Worm (Caenorhabditis elegans) whole organism, L2 larva: ENCODE data around the gene M05D6.9.
A peak's percentile ranks its signal among the peaks of the same experiment; 100 is the strongest.

Experiments
- C34F6.9 ChIP-seq: fragments of 150-350 bp; optimal IDR thresholded peaks from 2 replicates; lab custom pipeline; 2014; ENCODE audit warnings: missing biosample characterization, missing genetic modification characterization
- F13H6.1 ChIP-seq: sonication (generic microtip); optimal IDR thresholded peaks from 2 replicates; lab custom pipeline; 2016; ENCODE audit warnings: missing genetic modification characterization, missing compliant biosample characterization
- Y55F3AM.14 ChIP-seq: fragments of 200-800 bp; sonication (Bioruptor generic); optimal IDR thresholded peaks from 2 replicates; lab custom pipeline; 2018; ENCODE audit warnings: mild to moderate bottlenecking, missing genetic modification characterization, missing compliant biosample characterization
- alr-1 ChIP-seq: fragments of 150-350 bp; optimal IDR thresholded peaks from 2 replicates; lab custom pipeline; 2014; ENCODE audit warnings: missing biosample characterization, missing genetic modification characterization
- ama-1 ChIP-seq: fragments of 150-350 bp; optimal IDR thresholded peaks from 2 replicates; lab custom pipeline; 2018; ENCODE audit warnings: inconsistent platforms
- blmp-1 ChIP-seq: sonication (generic microtip); optimal IDR thresholded peaks from 2 replicates; lab custom pipeline; 2017; ENCODE audit warnings: missing genetic modification characterization, mild to moderate bottlenecking, missing compliant biosample characterization, antibody characterized with exemption, moderate library complexity; ENCODE audit not compliant: insufficient read depth
- crh-2 ChIP-seq: sonication (generic microtip); optimal IDR thresholded peaks from 2 replicates; lab custom pipeline; 2017; ENCODE audit warnings: missing biosample characterization, missing genetic modification characterization
- egl-27 ChIP-seq: sonication (generic microtip); optimal IDR thresholded peaks from 3 replicates; lab custom pipeline; 2017; ENCODE audit warnings: missing biosample characterization, missing genetic modification reagents, missing genetic modification characterization
- elt-1 ChIP-seq: fragments of 150-350 bp; optimal IDR thresholded peaks from 2 replicates; lab custom pipeline; 2014; ENCODE audit warnings: missing biosample characterization, missing genetic modification characterization
- elt-3 ChIP-seq: sonication (generic microtip); optimal IDR thresholded peaks from 2 replicates; lab custom pipeline; 2017; ENCODE audit warnings: missing biosample characterization, missing genetic modification characterization
- fos-1 ChIP-seq: fragments of 150-350 bp; optimal IDR thresholded peaks from 2 replicates; lab custom pipeline; 2014; ENCODE audit warnings: missing biosample characterization, missing genetic modification characterization
- gmeb-1 ChIP-seq: fragments of 150-350 bp; optimal IDR thresholded peaks from 2 replicates; lab custom pipeline; 2014; ENCODE audit warnings: missing biosample characterization, missing genetic modification characterization
- lin-11 ChIP-seq: fragments of 150-350 bp; sonication (generic microtip); optimal IDR thresholded peaks from 2 replicates; lab custom pipeline; 2014; ENCODE audit warnings: missing biosample characterization, missing genetic modification characterization, inconsistent platforms, mixed read lengths
- lin-13 ChIP-seq: fragments of 150-350 bp; optimal IDR thresholded peaks from 2 replicates; lab custom pipeline; 2014; ENCODE audit warnings: missing biosample characterization, missing genetic modification reagents, missing genetic modification characterization
- lin-39 ChIP-seq: fragments of 150-350 bp; optimal IDR thresholded peaks from 2 replicates; lab custom pipeline; 2014; ENCODE audit warnings: missing biosample characterization, missing genetic modification reagents, missing genetic modification characterization
- lsy-2 ChIP-seq, 2 experiments: fragments of 150-350 bp in 1 of 2; sonication (generic microtip) in 1 of 2; optimal IDR thresholded peaks; 2 replicates each; lab custom pipeline; 2014 to 2017; ENCODE audit warnings: missing biosample characterization in 2 of 2, missing genetic modification characterization in 2 of 2
- mbf-1 ChIP-seq: sonication (generic microtip); optimal IDR thresholded peaks from 2 replicates; lab custom pipeline; 2017; ENCODE audit warnings: missing biosample characterization, missing genetic modification characterization
- mdl-1 ChIP-seq, 2 experiments: fragments of 150-350 bp in 1 of 2; sonication (generic microtip) in 1 of 2; optimal IDR thresholded peaks; 2 replicates each; lab custom pipeline; 2017; ENCODE audit warnings: missing biosample characterization in 2 of 2, missing genetic modification characterization in 2 of 2
- nhr-10 ChIP-seq: sonication (generic microtip); optimal IDR thresholded peaks from 2 replicates; lab custom pipeline; 2017; ENCODE audit warnings: missing biosample characterization, missing genetic modification characterization
- nhr-12 ChIP-seq: fragments of 150-350 bp; optimal IDR thresholded peaks from 2 replicates; lab custom pipeline; 2014; ENCODE audit warnings: missing biosample characterization, missing genetic modification characterization
- nhr-129 ChIP-seq: fragments of 150-350 bp; optimal IDR thresholded peaks from 2 replicates; lab custom pipeline; 2014; ENCODE audit warnings: missing biosample characterization, missing genetic modification characterization
- nhr-21 ChIP-seq: fragments of 150-350 bp; optimal IDR thresholded peaks from 2 replicates; lab custom pipeline; 2014; ENCODE audit warnings: missing biosample characterization, missing genetic modification characterization
- nhr-23 ChIP-seq: fragments of 150-350 bp; optimal IDR thresholded peaks from 2 replicates; lab custom pipeline; 2014; ENCODE audit warnings: missing biosample characterization, missing genetic modification reagents, missing genetic modification characterization
- nhr-237 ChIP-seq: fragments of 150-350 bp; optimal IDR thresholded peaks from 2 replicates; lab custom pipeline; 2014; ENCODE audit warnings: missing biosample characterization, missing genetic modification characterization
- nhr-25 ChIP-seq: fragments of 150-350 bp; sonication (generic microtip); optimal IDR thresholded peaks from 3 replicates; lab custom pipeline; 2014; ENCODE audit warnings: missing biosample characterization, missing genetic modification characterization
- nhr-6 ChIP-seq: fragments of 150-350 bp; optimal IDR thresholded peaks from 2 replicates; lab custom pipeline; 2014; ENCODE audit warnings: missing biosample characterization, missing genetic modification characterization
- nhr-77 ChIP-seq: fragments of 150-350 bp; optimal IDR thresholded peaks from 2 replicates; lab custom pipeline; 2014; ENCODE audit warnings: missing biosample characterization, missing genetic modification characterization
- peb-1 ChIP-seq: fragments of 150-350 bp; optimal IDR thresholded peaks from 2 replicates; lab custom pipeline; 2014; ENCODE audit warnings: missing biosample characterization, missing genetic modification characterization
- sem-4 ChIP-seq: fragments of 150-350 bp; optimal IDR thresholded peaks from 2 replicates; lab custom pipeline; 2014; ENCODE audit warnings: missing biosample characterization, missing genetic modification reagents, missing genetic modification characterization
- skn-1 ChIP-seq: sonication (generic microtip); optimal IDR thresholded peaks from 2 replicates; lab custom pipeline; 2017; ENCODE audit warnings: missing biosample characterization, missing genetic modification characterization
- sma-3 ChIP-seq: sonication (generic microtip); optimal IDR thresholded peaks from 2 replicates; lab custom pipeline; 2016; ENCODE audit warnings: missing genetic modification reagents, missing genetic modification characterization, missing compliant biosample characterization
- sma-9 ChIP-seq, 2 experiments: fragments of 150-350 bp in 1 of 2; sonication (generic microtip) in 1 of 2; optimal IDR thresholded peaks; 2 replicates each; lab custom pipeline; 2014 to 2016; ENCODE audit warnings: missing genetic modification characterization in 2 of 2, mild to moderate bottlenecking in 1 of 2, missing biosample characterization in 1 of 2, missing compliant biosample characterization in 1 of 2, missing genetic modification reagents in 1 of 2, moderate library complexity in 1 of 2
- snpc-4 ChIP-seq: fragments of 150-350 bp; optimal IDR thresholded peaks from 2 replicates; lab custom pipeline; 2014; ENCODE audit warnings: missing biosample characterization, missing genetic modification characterization
- unc-39 ChIP-seq: fragments of 150-350 bp; optimal IDR thresholded peaks from 2 replicates; lab custom pipeline; 2014; ENCODE audit warnings: missing biosample characterization, missing genetic modification characterization
- unc-55 ChIP-seq: fragments of 150-350 bp; sonication (generic microtip); optimal IDR thresholded peaks from 3 replicates; lab custom pipeline; 2014; ENCODE audit warnings: missing biosample characterization, missing genetic modification reagents, missing genetic modification characterization
- unc-62 ChIP-seq: fragments of 150-350 bp; optimal IDR thresholded peaks from 2 replicates; lab custom pipeline; 2014; ENCODE audit warnings: missing biosample characterization, missing genetic modification reagents, missing genetic modification characterization
- zag-1 ChIP-seq: fragments of 150-350 bp; optimal IDR thresholded peaks from 2 replicates; lab custom pipeline; 2014; ENCODE audit warnings: missing biosample characterization, missing genetic modification characterization
- ztf-1 ChIP-seq: fragments of 200-800 bp; sonication (Bioruptor generic); conservative IDR thresholded peaks from 2 replicates; pipeline ENCODE4 v1.3.6; 2022; ENCODE audit warnings: missing genetic modification characterization, missing compliant biosample characterization
- ztf-11 ChIP-seq: sonication (generic microtip); optimal IDR thresholded peaks from 2 replicates; lab custom pipeline; 2017; ENCODE audit warnings: missing biosample characterization, missing genetic modification characterization
- ztf-4 ChIP-seq: fragments of 150-350 bp; optimal IDR thresholded peaks from 2 replicates; lab custom pipeline; 2014; ENCODE audit warnings: missing biosample characterization, missing genetic modification characterization

M05D6.9 gene

ce11 chrII:8508956-8509355, 14.9 kb downstream of the M05D6.9 start, which contains the start of gene T13H5.1:
T13H5.1 (minus strand) TSS chrII:8509056.
- TF ChIP-seq zag-1 (tag; lab: Kevin White, UChicago) (no peak), ama-1 (lab: Kevin White, UChicago) (no peak), lin-13 (GFP tag; lab: Kevin White, UChicago) (no peak), gmeb-1 (tag; lab: Kevin White, UChicago) (no peak), egl-27 (tag; lab: Kevin White, UChicago) (no peak), elt-3 (no peak), fos-1 (tag; lab: Kevin White, UChicago) (no peak), nhr-25 (no peak), lsy-2 (tag; optimal IDR thresholded peaks at IDR 0.05; lab: Kevin White, UChicago) (no peak), F13H6.1 (tag; lab: Kevin White, UChicago) (no peak), ztf-11 (no peak), nhr-10 (no peak), elt-1 (tag; lab: Kevin White, UChicago) (no peak), sem-4 (tag; lab: Kevin White, UChicago) (no peak), lin-11 (no peak), C34F6.9 (tag; lab: Kevin White, UChicago) (no peak)

ce11 chrII:8514729-8515128, 20.7 kb downstream of the M05D6.9 start, which contains the start of gene ctg-2:
ctg-2 (plus strand) TSS chrII:8515054.
- TF ChIP-seq egl-27 (tag; lab: Kevin White, UChicago), result no peak
- no peak for TF ChIP-seq ztf-4 (tag; lab: Kevin White, UChicago)
- peak; percentile 31 for TF ChIP-seq fos-1 (tag; lab: Kevin White, UChicago)
- no peak for TF ChIP-seq snpc-4 (tag; lab: Kevin White, UChicago)
- TF ChIP-seq nhr-129 (tag; lab: Kevin White, UChicago), result no peak
- peak; percentile 48 for TF ChIP-seq sma-9 (GFP tag; optimal IDR thresholded peaks at IDR 0.05; lab: Kevin White, UChicago)
- TF ChIP-seq sma-9 (tag; optimal IDR thresholded peaks at IDR 0.05; lab: Kevin White, UChicago), result no peak
- TF ChIP-seq gmeb-1 (tag; lab: Kevin White, UChicago), result peak; percentile 31
- peak; percentile 2 for TF ChIP-seq crh-2 (tag; lab: Kevin White, UChicago)
- no peak for TF ChIP-seq nhr-237 (tag; lab: Kevin White, UChicago)
- TF ChIP-seq nhr-21 (tag; lab: Kevin White, UChicago), result no peak
- TF ChIP-seq unc-55 (GFP tag; lab: Kevin White, UChicago), result no peak
- no peak for TF ChIP-seq nhr-77
- TF ChIP-seq alr-1, result no peak
- no peak for TF ChIP-seq Y55F3AM.14 (GFP tag; lab: Kevin White, UChicago)

- TF ChIP-seq sma-9 (GFP tag; optimal IDR thresholded peaks at IDR 0.05; lab: Kevin White, UChicago) (peak; percentile 33), sma-9 (tag; optimal IDR thresholded peaks at IDR 0.05; lab: Kevin White, UChicago) (no peak), lin-13 (GFP tag; lab: Kevin White, UChicago) (no peak), F13H6.1 (tag; lab: Kevin White, UChicago) (no peak), ztf-1 (GFP tag; lab: Robert Waterston, UW) (no peak), fos-1 (tag; lab: Kevin White, UChicago) (peak; percentile 92), sma-3 (GFP tag; lab: Kevin White, UChicago) (no peak)
- TF ChIP-seq, all 48 proteins: peak for 2
These were observed 21.4 kb downstream of the M05D6.9 start for ce11 chrII:8515521-8515920.

ce11 chrII:8516783-8517182, 22.7 kb downstream of the M05D6.9 start, which contains the start of gene rnh-2:
rnh-2 (plus strand) TSS chrII:8517150.
- TF ChIP-seq nhr-12 (tag; lab: Kevin White, UChicago) (no peak), snpc-4 (tag; lab: Kevin White, UChicago) (no peak), mbf-1 (tag; lab: Kevin White, UChicago) (no peak), crh-2 (tag; lab: Kevin White, UChicago) (peak; percentile 78), nhr-237 (tag; lab: Kevin White, UChicago) (no peak), nhr-6 (tag; lab: Kevin White, UChicago) (peak; percentile 7), unc-62 (GFP tag; lab: Kevin White, UChicago) (no peak), ztf-4 (tag; lab: Kevin White, UChicago) (no peak), F13H6.1 (tag; lab: Kevin White, UChicago) (peak; percentile 13), C34F6.9 (tag; lab: Kevin White, UChicago) (peak; percentile 82), skn-1 (tag; lab: Kevin White, UChicago) (peak; percentile 3), Y55F3AM.14 (GFP tag; lab: Kevin White, UChicago) (no peak), lin-13 (GFP tag; lab: Kevin White, UChicago) (peak; percentile 70), gmeb-1 (tag; lab: Kevin White, UChicago) (peak; percentile 64), zag-1 (tag; lab: Kevin White, UChicago) (no peak), peb-1 (tag; lab: Kevin White, UChicago) (no peak), sem-4 (tag; lab: Kevin White, UChicago) (peak; percentile 18), nhr-23 (tag; lab: Kevin White, UChicago) (no peak), blmp-1 (tag; lab: Kevin White, UChicago) (no peak), unc-55 (GFP tag; lab: Kevin White, UChicago) (peak; percentile 86), alr-1 (no peak), nhr-10 (no peak), sma-9 (GFP tag; optimal IDR thresholded peaks at IDR 0.05; lab: Kevin White, UChicago) (peak; percentile 55), sma-9 (tag; optimal IDR thresholded peaks at IDR 0.05; lab: Kevin White, UChicago) (no peak), lin-39 (tag; lab: Kevin White, UChicago) (no peak), fos-1 (tag; lab: Kevin White, UChicago) (peak; percentile 49), mdl-1 (tag; optimal IDR thresholded peaks at IDR 0.05; lab: Kevin White, UChicago) (no peak), unc-39 (tag; lab: Kevin White, UChicago) (no peak), ztf-1 (GFP tag; lab: Robert Waterston, UW) (no peak), sma-3 (GFP tag; lab: Kevin White, UChicago) (peak; percentile 66), lin-11 (no peak), nhr-129 (tag; lab: Kevin White, UChicago) (peak; percentile 58), nhr-21 (tag; lab: Kevin White, UChicago) (peak; percentile 5), lsy-2 (tag; optimal IDR thresholded peaks at IDR 0.05; lab: Kevin White, UChicago) (peak; percentile 15 to 94)
